Fruit fly (Drosophila melanogaster) whole organism, embryonic: Measurements from ENCODE around the gene RpS28-like.

Experiments
- Atf-2 ChIP-seq: fragments of 200-800 bp; sonication (Bioruptor generic); optimal IDR thresholded peaks from 2 replicates; lab custom pipeline; 2016; ENCODE audit warnings: missing biosample characterization, missing genetic modification characterization
- Bgb ChIP-seq: fragments of 200-800 bp; sonication (Bioruptor generic); IDR thresholded peaks from 2 replicates; pipeline ENCODE4 v1.3.6; 2022; ENCODE audit warnings: missing biosample characterization, missing genetic modification characterization; ENCODE audit not compliant: partially characterized antibody
- C15 ChIP-seq: fragments of 200-800 bp; sonication (Bioruptor generic); IDR thresholded peaks from 3 replicates; pipeline ENCODE4 v1.3.6; 2022; ENCODE audit warnings: missing biosample characterization, missing genetic modification characterization
- CG10209 ChIP-seq: fragments of 200-800 bp; sonication (Bioruptor generic); optimal IDR thresholded peaks from 3 replicates; lab custom pipeline; 2017; ENCODE audit warnings: missing biosample characterization, mild to moderate bottlenecking, missing genetic modification characterization, missing genetic modification reagents
- CG10321 ChIP-seq: fragments of 200-800 bp; sonication (Bioruptor generic); IDR thresholded peaks from 2 replicates; pipeline ENCODE4 v1.3.6; 2022; ENCODE audit warnings: missing biosample characterization, missing genetic modification characterization
- CG11085 ChIP-seq: fragments of 200-800 bp; sonication (Bioruptor generic); IDR thresholded peaks from 2 replicates; pipeline ENCODE4 v1.3.6; 2022; ENCODE audit warnings: missing biosample characterization, missing genetic modification characterization
- CG11247 ChIP-seq: fragments of 200-800 bp; sonication (Bioruptor generic); IDR thresholded peaks from 2 replicates; pipeline ENCODE4 v1.3.6; 2022; ENCODE audit warnings: missing biosample characterization, missing genetic modification characterization
- CG11456 ChIP-seq: fragments of 200-800 bp; sonication (Bioruptor generic); IDR thresholded peaks from 3 replicates; pipeline ENCODE4 v1.3.6; 2022; ENCODE audit warnings: missing biosample characterization, missing genetic modification characterization
- CG11504 ChIP-seq: fragments of 200-800 bp; sonication (Bioruptor generic); optimal IDR thresholded peaks from 3 replicates; lab custom pipeline; 2019; ENCODE audit warnings: missing biosample characterization, mild to moderate bottlenecking, missing genetic modification characterization, moderate library complexity
- CG12942 ChIP-seq: fragments of 200-800 bp; sonication (Bioruptor generic); optimal IDR thresholded peaks from 3 replicates; lab custom pipeline; 2016; ENCODE audit warnings: missing biosample characterization, missing genetic modification characterization
- CG15601 ChIP-seq: fragments of 200-800 bp; sonication (Bioruptor generic); optimal IDR thresholded peaks from 3 replicates; lab custom pipeline; 2019; ENCODE audit warnings: missing biosample characterization, mild to moderate bottlenecking, missing genetic modification characterization, moderate library complexity
- CG17568 ChIP-seq: fragments of 200-800 bp; sonication (Bioruptor generic); optimal IDR thresholded peaks from 2 replicates; lab custom pipeline; 2018; ENCODE audit warnings: missing biosample characterization, mild to moderate bottlenecking, missing genetic modification characterization, moderate library complexity
- CG30020 ChIP-seq: fragments of 200-800 bp; optimal IDR thresholded peaks from 2 replicates; lab custom pipeline; 2019; ENCODE audit warnings: missing biosample characterization, mild to moderate bottlenecking, missing genetic modification characterization, moderate library complexity
- CG30431 ChIP-seq: fragments of 200-800 bp; sonication (Bioruptor generic); optimal IDR thresholded peaks from 2 replicates; lab custom pipeline; 2017; ENCODE audit warnings: missing biosample characterization, missing genetic modification characterization
- CG32532 ChIP-seq: fragments of 200-800 bp; sonication (Bioruptor generic); IDR thresholded peaks from 2 replicates; pipeline ENCODE4 v1.3.6; 2022; ENCODE audit warnings: missing biosample characterization, missing genetic modification characterization
- CG33557 ChIP-seq: fragments of 200-800 bp; sonication (Bioruptor generic); optimal IDR thresholded peaks from 2 replicates; lab custom pipeline; 2019; ENCODE audit warnings: missing biosample characterization, mild to moderate bottlenecking, missing genetic modification characterization, moderate library complexity
- CG42726 ChIP-seq: fragments of 200-800 bp; sonication (Bioruptor generic); IDR thresholded peaks from 2 replicates; pipeline ENCODE4 v1.3.6; 2022; ENCODE audit warnings: missing biosample characterization, missing genetic modification characterization; ENCODE audit not compliant: partially characterized antibody
- CG4854 ChIP-seq: fragments of 200-800 bp; sonication (Bioruptor generic); optimal IDR thresholded peaks from 2 replicates; lab custom pipeline; 2016; ENCODE audit warnings: missing biosample characterization, missing genetic modification characterization, inconsistent platforms
- CG6791 ChIP-seq: fragments of 200-800 bp; sonication (Bioruptor generic); IDR thresholded peaks from 3 replicates; pipeline ENCODE4 v1.3.6; 2022; ENCODE audit warnings: missing biosample characterization, missing genetic modification characterization; ENCODE audit not compliant: partially characterized antibody
- CG6854 ChIP-seq: fragments of 200-800 bp; sonication (Bioruptor generic); optimal IDR thresholded peaks from 3 replicates; lab custom pipeline; 2017; ENCODE audit warnings: missing biosample characterization, mild to moderate bottlenecking, missing genetic modification characterization
- CG8388 ChIP-seq: fragments of 200-800 bp; sonication (Bioruptor generic); optimal IDR thresholded peaks from 2 replicates; lab custom pipeline; 2019; ENCODE audit warnings: missing biosample characterization, mild to moderate bottlenecking, missing genetic modification characterization, moderate library complexity
- CG8924 ChIP-seq: fragments of 200-800 bp; optimal IDR thresholded peaks from 3 replicates; lab custom pipeline; 2019; ENCODE audit warnings: missing biosample characterization, mild to moderate bottlenecking, missing genetic modification characterization, moderate library complexity
- Dek ChIP-seq: fragments of 200-800 bp; sonication (Bioruptor generic); optimal IDR thresholded peaks from 3 replicates; lab custom pipeline; 2019; ENCODE audit warnings: missing biosample characterization, mild to moderate bottlenecking, missing genetic modification characterization, moderate library complexity
- Fer2 ChIP-seq: fragments of 200-800 bp; sonication (Bioruptor generic); optimal IDR thresholded peaks from 2 replicates; lab custom pipeline; 2018; ENCODE audit warnings: missing biosample characterization, mild to moderate bottlenecking, missing genetic modification characterization, moderate library complexity
- HmgD ChIP-seq: fragments of 200-800 bp; sonication (Bioruptor generic); optimal IDR thresholded peaks from 3 replicates; lab custom pipeline; 2016; ENCODE audit warnings: missing biosample characterization, missing genetic modification characterization
- Hr3 ChIP-seq: fragments of 200-800 bp; sonication (Bioruptor generic); optimal IDR thresholded peaks from 3 replicates; lab custom pipeline; 2016; ENCODE audit warnings: missing biosample characterization, missing genetic modification characterization
- NK7.1 ChIP-seq: fragments of 200-800 bp; sonication (Bioruptor generic); optimal IDR thresholded peaks from 3 replicates; lab custom pipeline; 2016; ENCODE audit warnings: missing biosample characterization, missing genetic modification characterization
- Nf-YC ChIP-seq: fragments of 200-800 bp; optimal IDR thresholded peaks from 3 replicates; lab custom pipeline; 2019; ENCODE audit warnings: missing biosample characterization, mild to moderate bottlenecking, missing genetic modification characterization, moderate library complexity
- PHDP ChIP-seq: fragments of 200-800 bp; sonication (Bioruptor generic); optimal IDR thresholded peaks from 3 replicates; lab custom pipeline; 2018; ENCODE audit warnings: missing biosample characterization, mild to moderate bottlenecking, missing genetic modification characterization, moderate library complexity
- Rx ChIP-seq: fragments of 200-800 bp; sonication (Bioruptor generic); IDR thresholded peaks from 2 replicates; pipeline ENCODE4 v1.3.6; 2022; ENCODE audit warnings: missing biosample characterization, missing genetic modification characterization
- Usf ChIP-seq: fragments of 200-800 bp; sonication (Bioruptor generic); optimal IDR thresholded peaks from 2 replicates; lab custom pipeline; 2017; ENCODE audit warnings: missing genotype, missing biosample characterization, missing genetic modification characterization
- ac ChIP-seq: fragments of 200-800 bp; sonication (Bioruptor generic); optimal IDR thresholded peaks from 3 replicates; lab custom pipeline; 2017; ENCODE audit warnings: missing biosample characterization, mild to moderate bottlenecking, missing genetic modification characterization
- bowl ChIP-seq: fragments of 200-800 bp; sonication (Bioruptor generic); IDR thresholded peaks from 2 replicates; pipeline ENCODE4 v1.3.6; 2022; ENCODE audit warnings: missing biosample characterization, missing genetic modification characterization
- cad ChIP-seq: fragments of >200 bp; optimal IDR thresholded peaks from 2 replicates; lab custom pipeline; 2017; ENCODE audit warnings: missing biosample characterization, missing genetic modification characterization
- cato ChIP-seq: fragments of 200-800 bp; sonication (Bioruptor generic); optimal IDR thresholded peaks from 2 replicates; lab custom pipeline; 2016; ENCODE audit warnings: missing biosample characterization, missing genetic modification characterization, borderline replicate concordance
- cg ChIP-seq: fragments of 200-800 bp; sonication (Bioruptor generic); optimal IDR thresholded peaks from 3 replicates; lab custom pipeline; 2019; ENCODE audit warnings: missing biosample characterization, mild to moderate bottlenecking, missing genetic modification characterization, moderate library complexity
- chm ChIP-seq: fragments of 200-800 bp; sonication (Bioruptor generic); IDR thresholded peaks from 2 replicates; pipeline ENCODE4 v1.3.6; 2022; ENCODE audit warnings: missing biosample characterization, missing genetic modification characterization
- ci ChIP-seq: fragments of 200-800 bp; sonication (Bioruptor generic); IDR thresholded peaks from 3 replicates; pipeline ENCODE4 v1.3.6; 2022; ENCODE audit warnings: missing biosample characterization, missing genetic modification characterization
- dmrt11E ChIP-seq: fragments of 200-800 bp; sonication (Bioruptor generic); optimal IDR thresholded peaks from 3 replicates; lab custom pipeline; 2018; ENCODE audit warnings: missing biosample characterization, mild to moderate bottlenecking, missing genetic modification characterization, moderate library complexity
- ind ChIP-seq: fragments of 200-800 bp; sonication (Bioruptor generic); optimal IDR thresholded peaks from 3 replicates; lab custom pipeline; 2016; ENCODE audit warnings: missing biosample characterization, missing genetic modification characterization
- ken ChIP-seq: fragments of 200-800 bp; sonication (Bioruptor generic); IDR thresholded peaks from 3 replicates; pipeline ENCODE4 v1.3.6; 2022; ENCODE audit warnings: missing biosample characterization, missing genetic modification characterization
- knrl ChIP-seq: fragments of 200-800 bp; sonication (Bioruptor generic); IDR thresholded peaks from 3 replicates; pipeline ENCODE4 v1.3.6; 2022; ENCODE audit warnings: missing biosample characterization, missing genetic modification characterization; ENCODE audit not compliant: partially characterized antibody
- nerfin-1 ChIP-seq: fragments of 200-800 bp; sonication (Bioruptor generic); optimal IDR thresholded peaks from 3 replicates; lab custom pipeline; 2019; ENCODE audit warnings: missing biosample characterization, mild to moderate bottlenecking, missing genetic modification characterization, moderate library complexity
- nerfin-2 ChIP-seq: fragments of 200-800 bp; sonication (Bioruptor generic); IDR thresholded peaks from 2 replicates; pipeline ENCODE4 v1.3.6; 2022; ENCODE audit warnings: missing biosample characterization, missing genetic modification characterization; ENCODE audit not compliant: partially characterized antibody
- otp ChIP-seq: fragments of 200-800 bp; sonication (Bioruptor generic); IDR thresholded peaks from 3 replicates; pipeline ENCODE4, ENCODE4 v1.3.6; 2022; ENCODE audit warnings: missing biosample characterization, missing genetic modification characterization
- sd ChIP-seq: fragments of 200-800 bp; sonication (Bioruptor generic); optimal IDR thresholded peaks from 3 replicates; lab custom pipeline; 2018; ENCODE audit warnings: missing biosample characterization, mild to moderate bottlenecking, missing genetic modification characterization, moderate library complexity
- slou ChIP-seq: fragments of 200-800 bp; sonication (Bioruptor generic); optimal IDR thresholded peaks from 3 replicates; lab custom pipeline; 2016; ENCODE audit warnings: missing biosample characterization, missing genetic modification characterization
- tx ChIP-seq: fragments of 200-800 bp; sonication (Bioruptor generic); optimal IDR thresholded peaks from 2 replicates; lab custom pipeline; 2016; ENCODE audit warnings: missing biosample characterization, missing genetic modification characterization
- z ChIP-seq: fragments of 200-800 bp; sonication (Bioruptor generic); IDR thresholded peaks from 3 replicates; pipeline ENCODE4 v1.3.6; 2022; ENCODE audit warnings: missing biosample characterization, missing genetic modification characterization
- zfh2 ChIP-seq: fragments of 200-800 bp; sonication (Bioruptor generic); optimal IDR thresholded peaks from 2 replicates; lab custom pipeline; 2016; ENCODE audit warnings: missing biosample characterization, missing genetic modification characterization

Gene RpS28-like

dm6 chr2L:9388013-9388605 lies 48.5 kb upstream of the RpS28-like start (continued):
- TF ChIP-seq dmrt11E (tag; lab: Kevin White, UChicago) (peak; percentile 22), ci (GFP tag; lab: Robert Waterston, UW) (0 out of 3 replicates have a peak, but pooled peaks have one; percentile 32), CG12942 (GFP tag; lab: Kevin White, UChicago) (peak; percentile 59), cg (GFP tag; lab: Kevin White, UChicago) (no peak), cad (GFP tag; lab: Kevin White, UChicago) (no peak), CG8388 (GFP tag; lab: Kevin White, UChicago) (no peak), CG6791 (no peak), Atf-2 (GFP tag; lab: Kevin White, UChicago) (peak; percentile 50), cato (GFP tag; lab: Kevin White, UChicago) (no peak), Usf (GFP tag; lab: Kevin White, UChicago) (peak; percentile 60), Nf-YC (tag; lab: Kevin White, UChicago) (no peak), C15 (GFP tag; lab: Robert Waterston, UW) (peak; percentile 50; the same call in 1 of the 3 replicates), chm (GFP tag; lab: Robert Waterston, UW) (no peak; the same call in 1 of the 2 replicates), bowl (GFP tag; lab: Robert Waterston, UW) (no peak), CG32532 (GFP tag; lab: Robert Waterston, UW) (peak; percentile 85), CG11456 (GFP tag; lab: Robert Waterston, UW) (peak; percentile 87), slou (GFP tag; lab: Kevin White, UChicago) (peak; percentile 52), Bgb (GFP tag; lab: Robert Waterston, UW) (no peak), PHDP (peak; percentile 69), CG15601 (tag; lab: Kevin White, UChicago) (no peak), Hr3 (peak; percentile 59), nerfin-1 (tag; lab: Kevin White, UChicago) (no peak), sd (tag; lab: Kevin White, UChicago) (peak; percentile 69), CG4854 (peak; percentile 44), z (GFP tag; lab: Robert Waterston, UW) (no peak), knrl (GFP tag; lab: Robert Waterston, UW) (no peak), CG30020 (tag; lab: Kevin White, UChicago) (no peak), zfh2 (peak; percentile 92), CG42726 (GFP tag; lab: Robert Waterston, UW) (no peak), tx (GFP tag; lab: Kevin White, UChicago) (peak; percentile 74), ind (GFP tag; lab: Kevin White, UChicago) (peak; percentile 86), CG10209 (GFP tag; lab: Kevin White, UChicago) (peak; percentile 68), CG33557 (GFP tag; lab: Kevin White, UChicago) (no peak), HmgD (GFP tag; lab: Kevin White, UChicago) (no peak), CG17568 (peak; percentile 24), CG10321 (GFP tag; lab: Robert Waterston, UW) (no peak), CG30431 (GFP tag; lab: Kevin White, UChicago) (peak; percentile 48), nerfin-2 (GFP tag; lab: Robert Waterston, UW) (no peak), NK7.1 (peak; percentile 77), CG6854 (no peak), CG11504 (tag; lab: Kevin White, UChicago) (peak; percentile 67), CG8924 (tag; lab: Kevin White, UChicago) (peak; percentile 51), Dek (tag; lab: Kevin White, UChicago) (peak; percentile 69), Fer2 (tag; lab: Kevin White, UChicago) (no peak), ac (GFP tag; lab: Kevin White, UChicago) (no peak), Rx (GFP tag; lab: Robert Waterston, UW) (no peak), CG11085 (GFP tag; lab: Robert Waterston, UW) (peak; percentile 49), otp (GFP tag; lab: Robert Waterston, UW) (peak; percentile 64; the same call in 1 of the 3 replicates), CG11247 (GFP tag; lab: Robert Waterston, UW) (peak; percentile 74), ken (GFP tag; lab: Robert Waterston, UW) (0 out of 3 replicates have a peak, but pooled peaks have one; percentile 54)
